Fruit fly (Drosophila melanogaster) whole organism, embryonic: ENCODE data around the gene bab2.

ENCODE experiments used
- Abd-B ChIP-seq: fragments of 200-800 bp; sonication (Bioruptor generic); optimal IDR thresholded peaks from 2 replicates; lab custom pipeline; 2018; ENCODE audit warnings: missing biosample characterization, mild to moderate bottlenecking, missing genetic modification characterization, moderate library complexity
- Atf-2 ChIP-seq: fragments of 200-800 bp; sonication (Bioruptor generic); optimal IDR thresholded peaks from 2 replicates; lab custom pipeline; 2016; ENCODE audit warnings: missing biosample characterization, missing genetic modification characterization
- CG10267 ChIP-seq: fragments of 200-800 bp; sonication (Bioruptor generic); optimal IDR thresholded peaks from 2 replicates; lab custom pipeline; 2018; ENCODE audit warnings: missing biosample characterization, mild to moderate bottlenecking, missing genetic modification characterization, moderate library complexity
- CG12744 ChIP-seq: fragments of 200-800 bp; sonication (Bioruptor generic); optimal IDR thresholded peaks from 2 replicates; lab custom pipeline; 2016; ENCODE audit warnings: missing biosample characterization, missing genetic modification characterization
- CG14050 ChIP-seq: fragments of 200-800 bp; sonication (Bioruptor generic); IDR thresholded peaks from 3 replicates; pipeline ENCODE4 v1.3.6; 2022; ENCODE audit warnings: missing biosample characterization, missing genetic modification characterization
- CG14667 ChIP-seq: fragments of 200-800 bp; sonication (Bioruptor generic); IDR thresholded peaks from 2 replicates; pipeline ENCODE4 v1.3.6; 2022; ENCODE audit warnings: missing biosample characterization, missing genetic modification characterization
- CG1602 ChIP-seq: fragments of 200-800 bp; sonication (Bioruptor generic); optimal IDR thresholded peaks from 3 replicates; lab custom pipeline; 2016; ENCODE audit warnings: missing biosample characterization, missing genetic modification characterization
- CG30403 ChIP-seq: fragments of 200-800 bp; sonication (Bioruptor generic); optimal IDR thresholded peaks from 3 replicates; lab custom pipeline; 2016; ENCODE audit warnings: missing biosample characterization, missing genetic modification characterization
- CG34224 ChIP-seq: fragments of 200-800 bp; sonication (Bioruptor generic); IDR thresholded peaks from 3 replicates; pipeline ENCODE4 v1.3.6; 2022; ENCODE audit warnings: missing biosample characterization, missing genetic modification characterization; ENCODE audit not compliant: partially characterized antibody
- CG34422 ChIP-seq: fragments of 200-800 bp; sonication (Bioruptor generic); IDR thresholded peaks from 3 replicates; pipeline ENCODE4 v1.3.6; 2022; ENCODE audit warnings: missing biosample characterization, missing genetic modification characterization
- CG6175 ChIP-seq: fragments of 200-800 bp; sonication (Bioruptor generic); IDR thresholded peaks from 3 replicates; pipeline ENCODE4 v1.3.6; 2022; ENCODE audit warnings: missing biosample characterization, missing genetic modification characterization
- CG6689 ChIP-seq: fragments of 200-800 bp; sonication (Bioruptor generic); IDR thresholded peaks from 2 replicates; pipeline ENCODE4 v1.3.6; 2022; ENCODE audit warnings: missing biosample characterization, missing genetic modification characterization
- CG6813 ChIP-seq: fragments of 200-800 bp; sonication (Bioruptor generic); optimal IDR thresholded peaks from 2 replicates; lab custom pipeline; 2017; ENCODE audit warnings: missing biosample characterization, missing genetic modification characterization, mild to moderate bottlenecking, moderate library complexity, missing genetic modification reagents
- CG6854 ChIP-seq: fragments of 200-800 bp; sonication (Bioruptor generic); optimal IDR thresholded peaks from 3 replicates; lab custom pipeline; 2017; ENCODE audit warnings: missing biosample characterization, mild to moderate bottlenecking, missing genetic modification characterization
- Dip3 ChIP-seq: fragments of 200-800 bp; sonication (Bioruptor generic); optimal IDR thresholded peaks from 3 replicates; lab custom pipeline; 2016; ENCODE audit warnings: missing biosample characterization, missing genetic modification characterization
- Fer2 ChIP-seq: fragments of 200-800 bp; sonication (Bioruptor generic); optimal IDR thresholded peaks from 2 replicates; lab custom pipeline; 2018; ENCODE audit warnings: missing biosample characterization, mild to moderate bottlenecking, missing genetic modification characterization, moderate library complexity
- Mad ChIP-seq: fragments of 200-800 bp; sonication (Bioruptor generic); optimal IDR thresholded peaks from 2 replicates; lab custom pipeline; 2016; ENCODE audit warnings: missing biosample characterization, missing genetic modification characterization
- Med ChIP-seq: fragments of 200-800 bp; sonication (Bioruptor generic); peaks from one replicate; lab custom pipeline; 2016; ENCODE audit warnings: missing biosample characterization, missing genetic modification characterization, mild to moderate bottlenecking, inconsistent platforms, moderate library complexity
- NFAT ChIP-seq: fragments of 200-800 bp; sonication (Bioruptor generic); IDR thresholded peaks from 2 replicates; pipeline ENCODE4 v1.3.6; 2022; ENCODE audit warnings: missing biosample characterization, missing genetic modification characterization
- NK7.1 ChIP-seq: fragments of 200-800 bp; sonication (Bioruptor generic); optimal IDR thresholded peaks from 3 replicates; lab custom pipeline; 2016; ENCODE audit warnings: missing biosample characterization, missing genetic modification characterization
- Rx ChIP-seq: fragments of 200-800 bp; sonication (Bioruptor generic); IDR thresholded peaks from 2 replicates; pipeline ENCODE4 v1.3.6; 2022; ENCODE audit warnings: missing biosample characterization, missing genetic modification characterization
- Sox102F ChIP-seq: fragments of 200-800 bp; sonication (Bioruptor generic); optimal IDR thresholded peaks from 2 replicates; lab custom pipeline; 2018; ENCODE audit warnings: missing biosample characterization, mild to moderate bottlenecking, missing genetic modification characterization, moderate library complexity
- Spps ChIP-seq: fragments of 200-800 bp; sonication (Bioruptor generic); optimal IDR thresholded peaks from 2 replicates; lab custom pipeline; 2018; ENCODE audit warnings: missing biosample characterization, mild to moderate bottlenecking, missing genetic modification characterization
- Trl ChIP-seq, 3 experiments: fragments of >200 bp in 2 of 3; fragments of 200-800 bp in 1 of 3; sonication (Bioruptor generic) in 1 of 3; optimal IDR thresholded peaks; 2 replicates in 1 of 3; 3 replicates in 2 of 3; lab custom pipeline; 2016 to 2017; ENCODE audit warnings: missing biosample characterization in 1 of 3, missing genetic modification characterization in 1 of 3
- Xrp1 ChIP-seq: fragments of 200-800 bp; sonication (Bioruptor generic); IDR thresholded peaks from 2 replicates; pipeline ENCODE4 v1.3.6; 2022; ENCODE audit warnings: missing biosample characterization, missing genetic modification characterization
- cad ChIP-seq: fragments of >200 bp; optimal IDR thresholded peaks from 2 replicates; lab custom pipeline; 2017; ENCODE audit warnings: missing biosample characterization, missing genetic modification characterization
- cato ChIP-seq: fragments of 200-800 bp; sonication (Bioruptor generic); optimal IDR thresholded peaks from 2 replicates; lab custom pipeline; 2016; ENCODE audit warnings: missing biosample characterization, missing genetic modification characterization, borderline replicate concordance
- crol ChIP-seq: fragments of 200-800 bp; sonication (Bioruptor generic); IDR thresholded peaks from 2 replicates; pipeline ENCODE4 v1.3.6; 2022; ENCODE audit warnings: missing biosample characterization, missing genetic modification characterization
- dysf ChIP-seq: fragments of 200-800 bp; sonication (Bioruptor generic); IDR thresholded peaks from 3 replicates; pipeline ENCODE4 v1.3.6; 2022; ENCODE audit warnings: missing biosample characterization, missing genetic modification characterization
- ftz-f1 ChIP-seq: fragments of 200-800 bp; sonication (Bioruptor generic); optimal IDR thresholded peaks from 2 replicates; lab custom pipeline; 2016; ENCODE audit warnings: missing biosample characterization, missing genetic modification characterization
- gcm2 ChIP-seq: fragments of 200-800 bp; sonication (Bioruptor generic); optimal IDR thresholded peaks from 2 replicates; lab custom pipeline; 2016; ENCODE audit warnings: missing biosample characterization, missing genetic modification characterization
- h ChIP-seq: fragments of >200 bp; optimal IDR thresholded peaks from 2 replicates; lab custom pipeline; 2017
- ham ChIP-seq: fragments of 200-800 bp; sonication (Bioruptor generic); IDR thresholded peaks from 2 replicates; pipeline ENCODE4 v1.3.6; 2022; ENCODE audit warnings: missing biosample characterization, missing genetic modification characterization
- kah ChIP-seq: fragments of 200-800 bp; sonication (Bioruptor generic); optimal IDR thresholded peaks from 2 replicates; lab custom pipeline; 2018; ENCODE audit warnings: missing biosample characterization, mild to moderate bottlenecking, missing genetic modification characterization
- ken ChIP-seq: fragments of 200-800 bp; sonication (Bioruptor generic); IDR thresholded peaks from 3 replicates; pipeline ENCODE4 v1.3.6; 2022; ENCODE audit warnings: missing biosample characterization, missing genetic modification characterization
- lmd ChIP-seq: fragments of 200-800 bp; sonication (Bioruptor generic); IDR thresholded peaks from 2 replicates; pipeline ENCODE4 v1.3.6; 2022; ENCODE audit warnings: missing biosample characterization, missing genetic modification characterization
- lola ChIP-seq, 3 experiments: fragments of >200 bp in 2 of 3; fragments of 200-800 bp in 1 of 3; sonication (Bioruptor generic) in 1 of 3; optimal IDR thresholded peaks; 2 replicates each; lab custom pipeline; 2017 to 2019; ENCODE audit warnings: missing biosample characterization in 3 of 3, missing genetic modification characterization in 3 of 3, mild to moderate bottlenecking in 1 of 3, moderate library complexity in 1 of 3
- maf-S ChIP-seq: fragments of 200-800 bp; sonication (Bioruptor generic); optimal IDR thresholded peaks from 2 replicates; lab custom pipeline; 2016; ENCODE audit warnings: missing biosample characterization, missing genetic modification characterization
- nom ChIP-seq: fragments of 200-800 bp; sonication (Bioruptor generic); optimal IDR thresholded peaks from 2 replicates; lab custom pipeline; 2017; ENCODE audit warnings: missing biosample characterization, missing genetic modification characterization, mild to moderate bottlenecking, moderate library complexity, missing genetic modification reagents
- pan ChIP-seq, 4 experiments: fragments of >200 bp in 3 of 4; fragments of 200-800 bp in 1 of 4; sonication (Bioruptor generic) in 1 of 4; optimal IDR thresholded peaks in 3 of 4; IDR thresholded peaks in 1 of 4; 2 replicates each; pipeline versions ENCODE4 v1.3.6 to Lab custom; 2017 to 2022; ENCODE audit warnings: missing biosample characterization in 2 of 4, missing genetic modification characterization in 2 of 4, mixed read lengths in 1 of 4
- pb ChIP-seq: fragments of 200-800 bp; sonication (Bioruptor generic); optimal IDR thresholded peaks from 3 replicates; lab custom pipeline; 2016; ENCODE audit warnings: missing biosample characterization, missing genetic modification characterization
- pros ChIP-seq: fragments of 200-800 bp; sonication (Bioruptor generic); optimal IDR thresholded peaks from 3 replicates; lab custom pipeline; 2019; ENCODE audit warnings: missing biosample characterization, mild to moderate bottlenecking, missing genetic modification characterization, moderate library complexity
- salm ChIP-seq: fragments of 200-800 bp; sonication (Bioruptor generic); optimal IDR thresholded peaks from 2 replicates; lab custom pipeline; 2018; ENCODE audit warnings: missing biosample characterization, mild to moderate bottlenecking, missing genetic modification characterization
- sens ChIP-seq: fragments of 200-800 bp; sonication (Bioruptor generic); peaks from one replicate; lab custom pipeline; 2016; ENCODE audit warnings: missing biosample characterization, missing genetic modification characterization
- sisA ChIP-seq: fragments of 200-800 bp; sonication (Bioruptor generic); IDR thresholded peaks from 2 replicates; pipeline ENCODE4 v1.3.6; 2022; ENCODE audit warnings: missing biosample characterization, missing genetic modification characterization
- slbo ChIP-seq: fragments of 200-800 bp; sonication (Bioruptor generic); IDR thresholded peaks from 2 replicates; pipeline ENCODE4 v1.3.6; 2022; ENCODE audit warnings: missing biosample characterization, missing genetic modification characterization
- stwl ChIP-seq: fragments of 200-800 bp; sonication (Bioruptor generic); optimal IDR thresholded peaks from 3 replicates; lab custom pipeline; 2018; ENCODE audit warnings: missing biosample characterization, mild to moderate bottlenecking, missing genetic modification characterization, moderate library complexity
- vfl ChIP-seq: fragments of 200-800 bp; sonication (Bioruptor generic); optimal IDR thresholded peaks from 2 replicates; lab custom pipeline; 2016; ENCODE audit warnings: missing biosample characterization, missing genetic modification characterization
- zen2 ChIP-seq: fragments of 200-800 bp; sonication (Bioruptor generic); IDR thresholded peaks from 3 replicates; pipeline ENCODE4 v1.3.6; 2022; ENCODE audit warnings: missing biosample characterization, missing genetic modification characterization; ENCODE audit not compliant: partially characterized antibody

Gene bab2

DNA sequence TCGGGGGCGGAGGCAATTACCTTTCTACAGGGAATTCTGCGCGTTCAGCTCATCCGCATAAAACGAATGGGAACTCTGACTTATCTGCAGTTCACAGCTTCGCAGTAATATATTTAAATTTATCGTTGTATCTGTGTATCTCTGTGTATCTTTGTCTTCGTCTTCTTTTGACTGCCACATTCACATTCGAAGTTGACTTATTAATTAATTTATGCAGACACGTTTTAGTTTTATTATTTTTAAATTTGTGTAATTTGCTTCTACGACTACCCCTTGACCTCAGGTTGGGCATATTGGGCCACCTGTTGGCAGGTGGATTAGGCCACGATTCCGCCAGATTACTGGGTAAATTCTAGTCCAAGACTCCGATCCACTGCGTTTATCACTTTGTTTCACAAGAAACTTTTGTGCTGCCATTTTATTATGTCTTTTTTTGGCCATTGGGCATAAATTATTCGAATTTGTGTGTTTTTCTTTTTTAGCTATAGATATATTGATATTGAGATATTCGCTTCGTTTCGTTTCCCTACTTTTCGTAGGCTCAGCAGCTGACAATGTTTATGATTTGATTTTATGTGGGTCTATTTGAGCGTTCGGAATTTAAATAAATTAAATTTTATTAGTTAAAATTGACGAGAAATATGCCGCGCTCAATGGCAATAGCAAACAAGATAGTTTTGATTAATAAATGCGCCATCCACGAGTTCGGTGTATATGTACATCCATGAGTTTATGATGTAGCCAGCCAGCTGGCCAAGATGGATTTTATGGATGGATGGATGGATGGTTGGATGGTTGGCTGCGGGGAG, 24.3 kb downstream of the bab2 start (continued):
- TF ChIP-seq kah (GFP tag; lab: Kevin White, UChicago) (no peak), Rx (GFP tag; lab: Robert Waterston, UW) (no peak), salm (tag; lab: Kevin White, UChicago) (no peak), maf-S (GFP tag; lab: Kevin White, UChicago) (no peak), Spps (tag; lab: Kevin White, UChicago) (no peak), NFAT (GFP tag; lab: Robert Waterston, UW) (no peak), vfl (GFP tag; lab: Kevin White, UChicago) (no peak), lola (GFP tag; optimal IDR thresholded peaks at IDR 0.05; lab: Kevin White, UChicago) (no peak), slbo (GFP tag; lab: Robert Waterston, UW) (peak; percentile 69), Sox102F (GFP tag; lab: Kevin White, UChicago) (peak; percentile 28), CG14667 (GFP tag; lab: Robert Waterston, UW) (no peak), CG6689 (GFP tag; lab: Robert Waterston, UW) (0 out of 2 replicates have a peak, but pooled peaks have one; percentile 9), CG10267 (tag; lab: Kevin White, UChicago) (no peak), CG1602 (GFP tag; lab: Kevin White, UChicago) (no peak), Xrp1 (GFP tag; lab: Robert Waterston, UW) (no peak), Fer2 (tag; lab: Kevin White, UChicago) (no peak), Dip3 (GFP tag; lab: Kevin White, UChicago) (no peak), stwl (tag; lab: Kevin White, UChicago) (no peak), Med (GFP tag; lab: Kevin White, UChicago) (peak; percentile 81), pan (optimal IDR thresholded peaks at IDR 0.05; lab: Kevin White, UChicago) (no peak), pan (GFP tag; optimal IDR thresholded peaks at IDR 0.05 in 1 of 2, IDR thresholded peaks at IDR 0.05 in 1 of 2) (peak in 1 of 2 experiments; percentile 22), cato (GFP tag; lab: Kevin White, UChicago) (no peak), Trl (optimal IDR thresholded peaks at IDR 0.05; lab: Kevin White, UChicago) (no peak), Trl (GFP tag; optimal IDR thresholded peaks at IDR 0.05; lab: Kevin White, UChicago) (no peak), lmd (GFP tag; lab: Robert Waterston, UW) (peak; percentile 36; the same call in 1 of the 2 replicates), CG30403 (GFP tag; lab: Kevin White, UChicago) (peak; percentile 20), pros (GFP tag; lab: Kevin White, UChicago) (no peak), ken (no peak), gcm2 (GFP tag; lab: Kevin White, UChicago) (no peak), CG6175 (GFP tag; lab: Robert Waterston, UW) (no peak), Atf-2 (GFP tag; lab: Kevin White, UChicago) (no peak), sens (GFP tag; lab: Kevin White, UChicago) (peak; percentile 52), h (no peak), cad (GFP tag; lab: Kevin White, UChicago) (no peak), CG6813 (no peak), NK7.1 (GFP tag; lab: Kevin White, UChicago) (no peak), CG34422 (GFP tag; lab: Robert Waterston, UW) (no peak), CG34224 (GFP tag; lab: Robert Waterston, UW) (no peak), sisA (GFP tag; lab: Robert Waterston, UW) (peak; percentile 12; the same call in 1 of the 2 replicates), nom (GFP tag; lab: Kevin White, UChicago) (no peak), Abd-B (GFP tag; lab: Kevin White, UChicago) (peak; percentile 23), ham (no peak), ftz-f1 (GFP tag; lab: Kevin White, UChicago) (no peak), CG6854 (no peak), crol (GFP tag; lab: Robert Waterston, UW) (no peak), Mad (GFP tag; lab: Kevin White, UChicago) (no peak), CG14050 (no peak), pb (GFP tag; lab: Kevin White, UChicago) (no peak), dysf (GFP tag; lab: Robert Waterston, UW) (peak; percentile 52; the same call in 1 of the 3 replicates), zen2 (GFP tag; lab: Robert Waterston, UW) (no peak), CG12744 (GFP tag; lab: Kevin White, UChicago) (no peak)
